Fruit fly (Drosophila melanogaster) whole organism, embryonic: ENCODE results near the gene snu.

Source experiments
- Bdp1 ChIP-seq: fragments of 200-800 bp; sonication (Bioruptor generic); optimal IDR thresholded peaks from 3 replicates; lab custom pipeline; 2016; ENCODE audit warnings: missing biosample characterization, missing genetic modification characterization
- CG10209 ChIP-seq: fragments of 200-800 bp; sonication (Bioruptor generic); optimal IDR thresholded peaks from 3 replicates; lab custom pipeline; 2017; ENCODE audit warnings: missing biosample characterization, mild to moderate bottlenecking, missing genetic modification characterization, missing genetic modification reagents
- CG10366 ChIP-seq: fragments of 200-800 bp; sonication (Bioruptor generic); IDR thresholded peaks from 2 replicates; pipeline ENCODE4 v1.3.6; 2022; ENCODE audit warnings: missing biosample characterization, missing genetic modification characterization
- CG12744 ChIP-seq: fragments of 200-800 bp; sonication (Bioruptor generic); optimal IDR thresholded peaks from 2 replicates; lab custom pipeline; 2016; ENCODE audit warnings: missing biosample characterization, missing genetic modification characterization
- CG13123 ChIP-seq: fragments of 200-800 bp; sonication (Bioruptor generic); optimal IDR thresholded peaks from 2 replicates; lab custom pipeline; 2016; ENCODE audit warnings: missing biosample characterization, missing genetic modification characterization
- CG13296 ChIP-seq: fragments of 200-800 bp; sonication (Bioruptor generic); optimal IDR thresholded peaks from 3 replicates; lab custom pipeline; 2018; ENCODE audit warnings: missing biosample characterization, mild to moderate bottlenecking, missing genetic modification characterization
- CG14965 ChIP-seq: fragments of 200-800 bp; sonication (Bioruptor generic); optimal IDR thresholded peaks from 2 replicates; lab custom pipeline; 2016; ENCODE audit warnings: missing biosample characterization, missing genetic modification characterization, borderline replicate concordance
- CG1602 ChIP-seq: fragments of 200-800 bp; sonication (Bioruptor generic); optimal IDR thresholded peaks from 3 replicates; lab custom pipeline; 2016; ENCODE audit warnings: missing biosample characterization, missing genetic modification characterization
- CG17186 ChIP-seq: fragments of 200-800 bp; sonication (Bioruptor generic); optimal IDR thresholded peaks from 3 replicates; lab custom pipeline; 2017; ENCODE audit warnings: missing biosample characterization, missing genetic modification reagents, missing genetic modification characterization
- CG17385 ChIP-seq: fragments of 200-800 bp; sonication (Bioruptor generic); optimal IDR thresholded peaks from 3 replicates; lab custom pipeline; 2018; ENCODE audit warnings: missing biosample characterization, mild to moderate bottlenecking, missing genetic modification characterization
- CG1792 ChIP-seq: fragments of 200-800 bp; sonication (Bioruptor generic); optimal IDR thresholded peaks from 2 replicates; lab custom pipeline; 2016; ENCODE audit warnings: missing biosample characterization, missing genetic modification characterization
- CG18011 ChIP-seq: fragments of 200-800 bp; sonication (Bioruptor generic); optimal IDR thresholded peaks from 2 replicates; lab custom pipeline; 2017; ENCODE audit warnings: missing biosample characterization, missing genetic modification characterization, mild to moderate bottlenecking, moderate library complexity, missing genotype
- CG1832 ChIP-seq: fragments of 200-800 bp; sonication (Bioruptor generic); optimal IDR thresholded peaks from 2 replicates; lab custom pipeline; 2017; ENCODE audit warnings: missing biosample characterization, mild to moderate bottlenecking, missing genetic modification characterization, inconsistent platforms
- CG2199 ChIP-seq: fragments of 200-800 bp; sonication (Bioruptor generic); IDR thresholded peaks from 3 replicates; pipeline ENCODE4 v1.3.6; 2022; ENCODE audit warnings: missing biosample characterization, missing genetic modification characterization
- CG2889 ChIP-seq: fragments of 200-800 bp; sonication (Bioruptor generic); IDR thresholded peaks from 3 replicates; pipeline ENCODE4 v1.3.6; 2022; ENCODE audit warnings: missing biosample characterization, missing genetic modification characterization
- CG30431 ChIP-seq: fragments of 200-800 bp; sonication (Bioruptor generic); optimal IDR thresholded peaks from 2 replicates; lab custom pipeline; 2017; ENCODE audit warnings: missing biosample characterization, missing genetic modification characterization
- CG3163 ChIP-seq: fragments of 200-800 bp; sonication (Bioruptor generic); optimal IDR thresholded peaks from 3 replicates; lab custom pipeline; 2016; ENCODE audit warnings: missing biosample characterization, missing genetic modification characterization
- CG33557 ChIP-seq: fragments of 200-800 bp; sonication (Bioruptor generic); optimal IDR thresholded peaks from 2 replicates; lab custom pipeline; 2019; ENCODE audit warnings: missing biosample characterization, mild to moderate bottlenecking, missing genetic modification characterization, moderate library complexity
- CG34376 ChIP-seq: fragments of 200-800 bp; sonication (Bioruptor generic); optimal IDR thresholded peaks from 2 replicates; lab custom pipeline; 2018; ENCODE audit warnings: missing biosample characterization, mild to moderate bottlenecking, missing genetic modification characterization
- CG4328 ChIP-seq: fragments of 200-800 bp; sonication (Bioruptor generic); optimal IDR thresholded peaks from 3 replicates; lab custom pipeline; 2017; ENCODE audit warnings: missing biosample characterization, missing genetic modification reagents, missing genetic modification characterization
- CG4617 ChIP-seq: fragments of 200-800 bp; sonication (Bioruptor generic); optimal IDR thresholded peaks from 3 replicates; lab custom pipeline; 2016; ENCODE audit warnings: missing biosample characterization, missing genetic modification characterization, borderline replicate concordance
- CG6254 ChIP-seq: fragments of 200-800 bp; sonication (Bioruptor generic); optimal IDR thresholded peaks from 3 replicates; lab custom pipeline; 2017; ENCODE audit warnings: mild to moderate bottlenecking, missing biosample characterization, missing genetic modification reagents, missing genetic modification characterization
- CG6683 ChIP-seq: fragments of 200-800 bp; sonication (Bioruptor generic); optimal IDR thresholded peaks from 2 replicates; lab custom pipeline; 2017; ENCODE audit warnings: missing biosample characterization, mild to moderate bottlenecking, missing genetic modification characterization, missing genetic modification reagents
- CG7372 ChIP-seq: fragments of 200-800 bp; sonication (Bioruptor generic); IDR thresholded peaks from 2 replicates; pipeline ENCODE4 v1.3.6; 2022; ENCODE audit warnings: missing biosample characterization, missing genetic modification characterization
- CG7839 ChIP-seq: fragments of 200-800 bp; sonication (Bioruptor generic); optimal IDR thresholded peaks from 3 replicates; lab custom pipeline; 2018; ENCODE audit warnings: missing biosample characterization, mild to moderate bottlenecking, missing genetic modification characterization, moderate library complexity
- CG9797 ChIP-seq: fragments of 200-800 bp; sonication (Bioruptor generic); optimal IDR thresholded peaks from 3 replicates; lab custom pipeline; 2018; ENCODE audit warnings: missing biosample characterization, mild to moderate bottlenecking, missing genetic modification characterization
- Chrac-16 ChIP-seq: fragments of 200-800 bp; sonication (Bioruptor generic); optimal IDR thresholded peaks from 3 replicates; lab custom pipeline; 2016; ENCODE audit warnings: missing biosample characterization, missing genetic modification characterization
- Dp ChIP-seq: fragments of 200-800 bp; sonication (Bioruptor generic); optimal IDR thresholded peaks from 2 replicates; lab custom pipeline; 2018; ENCODE audit warnings: missing biosample characterization, mild to moderate bottlenecking, missing genetic modification characterization, moderate library complexity
- E2f1 ChIP-seq: fragments of 200-800 bp; sonication (Bioruptor generic); IDR thresholded peaks from 2 replicates; pipeline ENCODE4 v1.3.6; 2022; ENCODE audit warnings: missing biosample characterization, missing genetic modification characterization
- H2.0 ChIP-seq: fragments of 200-800 bp; sonication (Bioruptor generic); IDR thresholded peaks from 2 replicates; pipeline ENCODE4 v1.3.6; 2022; ENCODE audit warnings: missing biosample characterization, missing genetic modification characterization
- Nf-YB ChIP-seq: fragments of 200-800 bp; sonication (Bioruptor generic); optimal IDR thresholded peaks from 3 replicates; lab custom pipeline; 2019; ENCODE audit warnings: missing biosample characterization, mild to moderate bottlenecking, missing genetic modification characterization, moderate library complexity
- Oaz ChIP-seq: fragments of 200-800 bp; sonication (Bioruptor generic); IDR thresholded peaks from 2 replicates; pipeline ENCODE4 v1.3.6; 2022; ENCODE audit warnings: missing biosample characterization, missing genetic modification characterization
- Stat92E ChIP-seq, 3 experiments: fragments of >200 bp in 2 of 3; fragments of 200-800 bp in 1 of 3; sonication (Bioruptor generic) in 1 of 3; optimal IDR thresholded peaks; 2 replicates each; lab custom pipeline; 2017 to 2019; ENCODE audit warnings: missing biosample characterization in 3 of 3, missing genetic modification characterization in 3 of 3, mild to moderate bottlenecking in 1 of 3, moderate library complexity in 1 of 3
- al ChIP-seq: fragments of 200-800 bp; sonication (Bioruptor generic); IDR thresholded peaks from 2 replicates; pipeline ENCODE4 v1.3.6; 2022; ENCODE audit warnings: missing biosample characterization, missing genetic modification characterization
- ap ChIP-seq: fragments of 200-800 bp; sonication (Bioruptor generic); IDR thresholded peaks from 2 replicates; pipeline ENCODE4 v1.3.6; 2022; ENCODE audit warnings: missing biosample characterization, missing genetic modification characterization
- chinmo ChIP-seq: fragments of 200-800 bp; sonication (Bioruptor generic); IDR thresholded peaks from 4 replicates; pipeline ENCODE4 v1.3.6; 2022; ENCODE audit warnings: missing biosample characterization, missing genetic modification characterization; ENCODE audit not compliant: partially characterized antibody
- dan ChIP-seq: fragments of 200-800 bp; sonication (Bioruptor generic); IDR thresholded peaks from 2 replicates; pipeline ENCODE4 v1.3.6; 2022; ENCODE audit warnings: missing biosample characterization, missing genetic modification characterization
- esg ChIP-seq: fragments of 200-800 bp; sonication (Bioruptor generic); conservative IDR thresholded peaks from 2 replicates; pipeline ENCODE4 v1.3.6; 2022; ENCODE audit warnings: missing biosample characterization, missing genetic modification characterization
- fu2 ChIP-seq: fragments of 200-800 bp; sonication (Bioruptor generic); optimal IDR thresholded peaks from 2 replicates; lab custom pipeline; 2016; ENCODE audit warnings: missing biosample characterization, missing genetic modification characterization
- gsb ChIP-seq: fragments of 200-800 bp; sonication (Bioruptor generic); IDR thresholded peaks from 2 replicates; pipeline ENCODE4 v1.3.6; 2022; ENCODE audit warnings: missing biosample characterization, missing genetic modification characterization
- gsb-n ChIP-seq: fragments of 200-800 bp; sonication (Bioruptor generic); optimal IDR thresholded peaks from 3 replicates; lab custom pipeline; 2018; ENCODE audit warnings: missing biosample characterization, mild to moderate bottlenecking, missing genetic modification characterization
- hb ChIP-seq: fragments of 200-800 bp; sonication (Bioruptor generic); IDR thresholded peaks from 3 replicates; pipeline ENCODE4 v1.3.6; 2022; ENCODE audit warnings: missing biosample characterization, missing genetic modification characterization; ENCODE audit not compliant: partially characterized antibody
- her ChIP-seq: fragments of 200-800 bp; sonication (Bioruptor generic); optimal IDR thresholded peaks from 2 replicates; lab custom pipeline; 2016; ENCODE audit warnings: missing biosample characterization, missing genetic modification characterization
- ind ChIP-seq: fragments of 200-800 bp; sonication (Bioruptor generic); optimal IDR thresholded peaks from 3 replicates; lab custom pipeline; 2016; ENCODE audit warnings: missing biosample characterization, missing genetic modification characterization
- jumu ChIP-seq: fragments of 200-800 bp; sonication (Bioruptor generic); optimal IDR thresholded peaks from 3 replicates; lab custom pipeline; 2016; ENCODE audit warnings: missing biosample characterization, missing genetic modification characterization
- org-1 ChIP-seq: fragments of 200-800 bp; sonication (Bioruptor generic); optimal IDR thresholded peaks from 2 replicates; lab custom pipeline; 2017; ENCODE audit warnings: missing biosample characterization, missing genetic modification characterization
- salm ChIP-seq: fragments of 200-800 bp; sonication (Bioruptor generic); optimal IDR thresholded peaks from 2 replicates; lab custom pipeline; 2018; ENCODE audit warnings: missing biosample characterization, mild to moderate bottlenecking, missing genetic modification characterization
- sima ChIP-seq: fragments of 200-800 bp; sonication (Bioruptor generic); optimal IDR thresholded peaks from 2 replicates; lab custom pipeline; 2016; ENCODE audit warnings: missing biosample characterization, missing genetic modification characterization
- tio ChIP-seq: fragments of 200-800 bp; sonication (Bioruptor generic); optimal IDR thresholded peaks from 2 replicates; lab custom pipeline; 2017; ENCODE audit warnings: missing biosample characterization, missing genetic modification characterization, inconsistent platforms

The snu gene

dm6 chr3R:28676870-28677526 lies 2.2 kb downstream of the snu start (continued):
- TF ChIP-seq CG13296 (GFP tag; lab: Kevin White, UChicago) (peak; percentile 68), CG4617 (no peak), hb (GFP tag; lab: Robert Waterston, UW) (no peak), CG7839 (tag; lab: Kevin White, UChicago) (peak; percentile 73), Dp (GFP tag; lab: Kevin White, UChicago) (no peak), CG10209 (GFP tag; lab: Kevin White, UChicago) (peak; percentile 47), CG18011 (GFP tag; lab: Kevin White, UChicago) (no peak), ind (peak; percentile 68), dan (GFP tag; lab: Robert Waterston, UW) (no peak), tio (no peak), CG3163 (GFP tag; lab: Kevin White, UChicago) (no peak), CG33557 (no peak), CG13123 (GFP tag; lab: Kevin White, UChicago) (no peak), esg (GFP tag; lab: Robert Waterston, UW) (peak; percentile 64), CG1832 (GFP tag; lab: Kevin White, UChicago) (no peak), chinmo (GFP tag; lab: Robert Waterston, UW) (0 out of 4 replicates have a peak, but pooled peaks have one; percentile 7), sima (GFP tag; lab: Kevin White, UChicago) (no peak), fu2 (no peak), Nf-YB (GFP tag; lab: Kevin White, UChicago) (no peak), CG9797 (no peak), CG17385 (peak; percentile 31), CG1792 (no peak), ap (0 out of 2 replicates have a peak, but pooled peaks have one; percentile 6), her (GFP tag; lab: Kevin White, UChicago) (no peak), CG7372 (GFP tag; lab: Robert Waterston, UW) (peak; percentile 51; the same call in 1 of the 2 replicates), CG34376 (GFP tag; lab: Kevin White, UChicago) (no peak), CG14965 (no peak), H2.0 (GFP tag; lab: Robert Waterston, UW) (peak; percentile 64), al (peak; percentile 62; the same call in 1 of the 2 replicates), CG17186 (GFP tag; lab: Kevin White, UChicago) (no peak), CG10366 (GFP tag; lab: Robert Waterston, UW) (peak; percentile 71), Stat92E (GFP tag; optimal IDR thresholded peaks at IDR 0.05; lab: Kevin White, UChicago) (no peak), Oaz (GFP tag; lab: Robert Waterston, UW) (peak; percentile 47; the same call in 1 of the 2 replicates), gsb-n (tag; lab: Kevin White, UChicago) (no peak), CG1602 (no peak), CG4328 (GFP tag; lab: Kevin White, UChicago) (no peak), CG2199 (GFP tag; lab: Robert Waterston, UW) (no peak), org-1 (GFP tag; lab: Kevin White, UChicago) (no peak), gsb (GFP tag; lab: Robert Waterston, UW) (peak; percentile 62), CG6683 (GFP tag; lab: Kevin White, UChicago) (no peak), Chrac-16 (GFP tag; lab: Kevin White, UChicago) (peak; percentile 27), CG6254 (GFP tag; lab: Kevin White, UChicago) (no peak), CG30431 (GFP tag; lab: Kevin White, UChicago) (no peak), salm (tag; lab: Kevin White, UChicago) (peak; percentile 49), Bdp1 (GFP tag; lab: Kevin White, UChicago) (no peak), CG12744 (GFP tag; lab: Kevin White, UChicago) (no peak), E2f1 (GFP tag; lab: Robert Waterston, UW) (peak; percentile 73), CG2889 (GFP tag; lab: Robert Waterston, UW) (0 out of 3 replicates have a peak, but pooled peaks have one; percentile 12), jumu (GFP tag; lab: Kevin White, UChicago) (no peak)
